Fruit fly (Drosophila melanogaster) whole organism, embryonic: ENCODE data around the gene Pfdn2.

Experiments
- Antp ChIP-seq: fragments of 200-800 bp; sonication (Bioruptor generic); optimal IDR thresholded peaks from 3 replicates; lab custom pipeline; 2016; ENCODE audit warnings: missing biosample characterization, missing genetic modification characterization
- Bgb ChIP-seq: fragments of 200-800 bp; sonication (Bioruptor generic); IDR thresholded peaks from 2 replicates; pipeline ENCODE4 v1.3.6; 2022; ENCODE audit warnings: missing biosample characterization, missing genetic modification characterization; ENCODE audit not compliant: partially characterized antibody
- CG10543 ChIP-seq: fragments of 200-800 bp; sonication (Bioruptor generic); optimal IDR thresholded peaks from 3 replicates; lab custom pipeline; 2017; ENCODE audit warnings: missing biosample characterization, mild to moderate bottlenecking, missing genetic modification characterization, moderate library complexity
- CG10565 ChIP-seq: fragments of 200-800 bp; sonication (Bioruptor generic); optimal IDR thresholded peaks from 3 replicates; lab custom pipeline; 2016; ENCODE audit warnings: missing biosample characterization, mild to moderate bottlenecking, missing genetic modification characterization
- CG10959 ChIP-seq: fragments of 200-800 bp; sonication (Bioruptor generic); IDR thresholded peaks from 2 replicates; pipeline ENCODE4 v1.3.6; 2022; ENCODE audit warnings: missing biosample characterization, missing genetic modification characterization
- CG12744 ChIP-seq: fragments of 200-800 bp; sonication (Bioruptor generic); optimal IDR thresholded peaks from 2 replicates; lab custom pipeline; 2016; ENCODE audit warnings: missing biosample characterization, missing genetic modification characterization
- CG13287 ChIP-seq: fragments of 200-800 bp; sonication (Bioruptor generic); IDR thresholded peaks from 2 replicates; pipeline ENCODE4 v1.3.6; 2022; ENCODE audit warnings: missing biosample characterization, missing genetic modification characterization; ENCODE audit not compliant: partially characterized antibody
- CG13775 ChIP-seq: fragments of 200-800 bp; sonication (Bioruptor generic); optimal IDR thresholded peaks from 3 replicates; lab custom pipeline; 2017; ENCODE audit warnings: missing biosample characterization, mild to moderate bottlenecking, missing genetic modification characterization
- CG13894 ChIP-seq: fragments of 200-800 bp; sonication (Bioruptor generic); optimal IDR thresholded peaks from 3 replicates; lab custom pipeline; 2018; ENCODE audit warnings: missing biosample characterization, mild to moderate bottlenecking, missing genetic modification characterization, moderate library complexity
- CG14014 ChIP-seq: fragments of 200-800 bp; sonication (Bioruptor generic); IDR thresholded peaks from 2 replicates; pipeline ENCODE4 v1.3.6; 2022; ENCODE audit warnings: missing biosample characterization, missing genetic modification characterization
- CG1602 ChIP-seq: fragments of 200-800 bp; sonication (Bioruptor generic); optimal IDR thresholded peaks from 3 replicates; lab custom pipeline; 2016; ENCODE audit warnings: missing biosample characterization, missing genetic modification characterization
- CG31441 ChIP-seq: fragments of 200-800 bp; sonication (Bioruptor generic); IDR thresholded peaks from 2 replicates; pipeline ENCODE4 v1.3.6; 2022; ENCODE audit warnings: missing biosample characterization, missing genetic modification characterization
- CG3726 ChIP-seq: fragments of 200-800 bp; sonication (Bioruptor generic); IDR thresholded peaks from 3 replicates; pipeline ENCODE4, ENCODE4 v1.3.6; 2022; ENCODE audit warnings: missing biosample characterization, missing genetic modification characterization
- CG6175 ChIP-seq: fragments of 200-800 bp; sonication (Bioruptor generic); IDR thresholded peaks from 3 replicates; pipeline ENCODE4 v1.3.6; 2022; ENCODE audit warnings: missing biosample characterization, missing genetic modification characterization
- CG6272 ChIP-seq: fragments of 200-800 bp; sonication (Bioruptor generic); IDR thresholded peaks from 2 replicates; pipeline ENCODE4 v1.3.6; 2022; ENCODE audit warnings: missing biosample characterization, missing genetic modification characterization
- CG7963 ChIP-seq: fragments of 200-800 bp; sonication (Bioruptor generic); IDR thresholded peaks from 3 replicates; pipeline ENCODE4 v1.3.6; 2022; ENCODE audit warnings: missing biosample characterization, missing genetic modification characterization; ENCODE audit not compliant: partially characterized antibody
- CG8478 ChIP-seq: fragments of >200 bp; optimal IDR thresholded peaks from 2 replicates; lab custom pipeline; 2018
- CoRest ChIP-seq: fragments of 200-800 bp; sonication (Bioruptor generic); optimal IDR thresholded peaks from 3 replicates; lab custom pipeline; 2018; ENCODE audit warnings: missing biosample characterization, mild to moderate bottlenecking, missing genetic modification characterization, moderate library complexity
- Dip3 ChIP-seq: fragments of 200-800 bp; sonication (Bioruptor generic); optimal IDR thresholded peaks from 3 replicates; lab custom pipeline; 2016; ENCODE audit warnings: missing biosample characterization, missing genetic modification characterization
- Drgx ChIP-seq: fragments of 200-800 bp; sonication (Bioruptor generic); IDR thresholded peaks from 2 replicates; pipeline ENCODE4 v1.3.6; 2022; ENCODE audit warnings: missing biosample characterization, missing genetic modification characterization
- Fer1 ChIP-seq: fragments of 200-800 bp; sonication (Bioruptor generic); optimal IDR thresholded peaks from 2 replicates; lab custom pipeline; 2017; ENCODE audit warnings: missing biosample characterization, mild to moderate bottlenecking, missing genetic modification characterization
- HLH3B ChIP-seq: fragments of 200-800 bp; sonication (Bioruptor generic); IDR thresholded peaks from 2 replicates; pipeline ENCODE4 v1.3.6; 2022; ENCODE audit warnings: missing biosample characterization, missing genetic modification characterization
- Hr3 ChIP-seq: fragments of 200-800 bp; sonication (Bioruptor generic); optimal IDR thresholded peaks from 3 replicates; lab custom pipeline; 2016; ENCODE audit warnings: missing biosample characterization, missing genetic modification characterization
- Kr ChIP-seq: fragments of 200-800 bp; sonication (Bioruptor generic); optimal IDR thresholded peaks from 2 replicates; lab custom pipeline; 2017; ENCODE audit warnings: missing biosample characterization, mild to moderate bottlenecking, missing genetic modification characterization
- Mad ChIP-seq: fragments of 200-800 bp; sonication (Bioruptor generic); optimal IDR thresholded peaks from 2 replicates; lab custom pipeline; 2016; ENCODE audit warnings: missing biosample characterization, missing genetic modification characterization
- Myb ChIP-seq: fragments of 200-800 bp; sonication (Bioruptor generic); optimal IDR thresholded peaks from 2 replicates; lab custom pipeline; 2016; ENCODE audit warnings: missing biosample characterization, missing genetic modification characterization
- YL-1 ChIP-seq: fragments of 200-800 bp; sonication (Bioruptor generic); optimal IDR thresholded peaks from 3 replicates; lab custom pipeline; 2017; ENCODE audit warnings: missing biosample characterization, mild to moderate bottlenecking, missing genetic modification characterization
- ac ChIP-seq: fragments of 200-800 bp; sonication (Bioruptor generic); optimal IDR thresholded peaks from 3 replicates; lab custom pipeline; 2017; ENCODE audit warnings: missing biosample characterization, mild to moderate bottlenecking, missing genetic modification characterization
- ap ChIP-seq: fragments of 200-800 bp; sonication (Bioruptor generic); IDR thresholded peaks from 2 replicates; pipeline ENCODE4 v1.3.6; 2022; ENCODE audit warnings: missing biosample characterization, missing genetic modification characterization
- ci ChIP-seq: fragments of 200-800 bp; sonication (Bioruptor generic); IDR thresholded peaks from 3 replicates; pipeline ENCODE4 v1.3.6; 2022; ENCODE audit warnings: missing biosample characterization, missing genetic modification characterization
- crc ChIP-seq: fragments of 200-800 bp; sonication (Bioruptor generic); optimal IDR thresholded peaks from 2 replicates; lab custom pipeline; 2016; ENCODE audit warnings: missing biosample characterization, missing genetic modification characterization
- croc ChIP-seq: fragments of 200-800 bp; sonication (Bioruptor generic); conservative IDR thresholded peaks from 3 replicates; pipeline ENCODE4 v1.3.6; 2022; ENCODE audit warnings: missing biosample characterization, missing genetic modification characterization
- dmrt11E ChIP-seq: fragments of 200-800 bp; sonication (Bioruptor generic); optimal IDR thresholded peaks from 3 replicates; lab custom pipeline; 2018; ENCODE audit warnings: missing biosample characterization, mild to moderate bottlenecking, missing genetic modification characterization, moderate library complexity
- fd3F ChIP-seq: fragments of 200-800 bp; sonication (Bioruptor generic); optimal IDR thresholded peaks from 2 replicates; lab custom pipeline; 2018; ENCODE audit warnings: missing biosample characterization, mild to moderate bottlenecking, missing genetic modification characterization, moderate library complexity
- gsb ChIP-seq: fragments of 200-800 bp; sonication (Bioruptor generic); IDR thresholded peaks from 2 replicates; pipeline ENCODE4 v1.3.6; 2022; ENCODE audit warnings: missing biosample characterization, missing genetic modification characterization
- gsb-n ChIP-seq: fragments of 200-800 bp; sonication (Bioruptor generic); optimal IDR thresholded peaks from 3 replicates; lab custom pipeline; 2018; ENCODE audit warnings: missing biosample characterization, mild to moderate bottlenecking, missing genetic modification characterization
- hb ChIP-seq: fragments of 200-800 bp; sonication (Bioruptor generic); IDR thresholded peaks from 3 replicates; pipeline ENCODE4 v1.3.6; 2022; ENCODE audit warnings: missing biosample characterization, missing genetic modification characterization; ENCODE audit not compliant: partially characterized antibody
- ind ChIP-seq: fragments of 200-800 bp; sonication (Bioruptor generic); optimal IDR thresholded peaks from 3 replicates; lab custom pipeline; 2016; ENCODE audit warnings: missing biosample characterization, missing genetic modification characterization
- jigr1 ChIP-seq: fragments of 200-800 bp; sonication (Bioruptor generic); IDR thresholded peaks from 3 replicates; pipeline ENCODE4 v1.3.6; 2022; ENCODE audit warnings: missing biosample characterization, missing genetic modification characterization
- lmd ChIP-seq: fragments of 200-800 bp; sonication (Bioruptor generic); IDR thresholded peaks from 2 replicates; pipeline ENCODE4 v1.3.6; 2022; ENCODE audit warnings: missing biosample characterization, missing genetic modification characterization
- sd ChIP-seq: fragments of 200-800 bp; sonication (Bioruptor generic); optimal IDR thresholded peaks from 3 replicates; lab custom pipeline; 2018; ENCODE audit warnings: missing biosample characterization, mild to moderate bottlenecking, missing genetic modification characterization, moderate library complexity
- sens ChIP-seq: fragments of 200-800 bp; sonication (Bioruptor generic); peaks from one replicate; lab custom pipeline; 2016; ENCODE audit warnings: missing biosample characterization, missing genetic modification characterization
- sens-2 ChIP-seq: fragments of 200-800 bp; sonication (Bioruptor generic); IDR thresholded peaks from 2 replicates; pipeline ENCODE4 v1.3.6; 2022; ENCODE audit warnings: missing biosample characterization, missing genetic modification characterization
- shn ChIP-seq: fragments of 200-800 bp; sonication (Bioruptor generic); optimal IDR thresholded peaks from 3 replicates; lab custom pipeline; 2016; ENCODE audit warnings: missing biosample characterization, missing genetic modification characterization
- sim ChIP-seq: fragments of 200-800 bp; sonication (Bioruptor generic); IDR thresholded peaks from 2 replicates; pipeline ENCODE4 v1.3.6; 2022; ENCODE audit warnings: missing biosample characterization, missing genetic modification characterization
- slp2 ChIP-seq: fragments of 200-800 bp; sonication (Bioruptor generic); optimal IDR thresholded peaks from 2 replicates; lab custom pipeline; 2016; ENCODE audit warnings: missing biosample characterization, missing genetic modification characterization
- sqz ChIP-seq: fragments of 200-800 bp; sonication (Bioruptor generic); optimal IDR thresholded peaks from 3 replicates; lab custom pipeline; 2018; ENCODE audit warnings: missing biosample characterization, mild to moderate bottlenecking, missing genetic modification characterization
- tap ChIP-seq: fragments of 200-800 bp; optimal IDR thresholded peaks from 3 replicates; lab custom pipeline; 2019; ENCODE audit warnings: missing biosample characterization, mild to moderate bottlenecking, missing genetic modification characterization, moderate library complexity
- tio ChIP-seq: fragments of 200-800 bp; sonication (Bioruptor generic); optimal IDR thresholded peaks from 2 replicates; lab custom pipeline; 2017; ENCODE audit warnings: missing biosample characterization, missing genetic modification characterization, inconsistent platforms
- unpg ChIP-seq: fragments of 200-800 bp; sonication (Bioruptor generic); optimal IDR thresholded peaks from 3 replicates; lab custom pipeline; 2018; ENCODE audit warnings: missing biosample characterization, mild to moderate bottlenecking, missing genetic modification characterization, moderate library complexity
- vvl ChIP-seq: fragments of 200-800 bp; sonication (Bioruptor generic); IDR thresholded peaks from 2 replicates; pipeline ENCODE4 v1.3.6; 2022; ENCODE audit warnings: missing biosample characterization, missing genetic modification characterization
- yki ChIP-seq: fragments of >200 bp; optimal IDR thresholded peaks from 3 replicates; lab custom pipeline; 2018
- z ChIP-seq: fragments of 200-800 bp; sonication (Bioruptor generic); IDR thresholded peaks from 3 replicates; pipeline ENCODE4 v1.3.6; 2022; ENCODE audit warnings: missing biosample characterization, missing genetic modification characterization

The Pfdn2 gene

dm6 chr3L:11061200-11061599 lies 13.0 kb downstream of the Pfdn2 start, which contains the start of the genes CG6321 and Blos2 (continued):
- TF ChIP-seq CG31441 (peak; percentile 84), CG12744 (peak; percentile 54), tap (tag; lab: Kevin White, UChicago) (peak; percentile 84), crc (GFP tag; lab: Kevin White, UChicago) (no peak), CG14014 (GFP tag; lab: Robert Waterston, UW) (peak; percentile 51), z (GFP tag; lab: Robert Waterston, UW) (no peak), sim (no peak), CG8478 (no peak), Drgx (GFP tag; lab: Robert Waterston, UW) (peak; percentile 77), sens (peak; percentile 93), croc (peak; percentile 48; the same call in 2 of the 3 replicates), CG1602 (GFP tag; lab: Kevin White, UChicago) (peak; percentile 51), Bgb (GFP tag; lab: Robert Waterston, UW) (no peak), gsb-n (tag; lab: Kevin White, UChicago) (peak; percentile 75), gsb (GFP tag; lab: Robert Waterston, UW) (peak; percentile 74), shn (no peak), CG10959 (GFP tag; lab: Robert Waterston, UW) (peak; percentile 27; the same call in 1 of the 2 replicates), unpg (GFP tag; lab: Kevin White, UChicago) (peak; percentile 87), CG13894 (tag; lab: Kevin White, UChicago) (no peak), HLH3B (GFP tag; lab: Robert Waterston, UW) (peak; percentile 68), vvl (GFP tag; lab: Robert Waterston, UW) (peak; percentile 88), ac (GFP tag; lab: Kevin White, UChicago) (no peak), CG7963 (GFP tag; lab: Robert Waterston, UW) (no peak), sd (peak; percentile 67), Fer1 (GFP tag; lab: Kevin White, UChicago) (peak; percentile 87), tio (GFP tag; lab: Kevin White, UChicago) (peak; percentile 37), yki (lab: Kevin White, UChicago) (no peak), hb (GFP tag; lab: Robert Waterston, UW) (no peak), Kr (GFP tag; lab: Kevin White, UChicago) (no peak), ci (GFP tag; lab: Robert Waterston, UW) (peak; percentile 57; the same call in 2 of the 3 replicates), CG10565 (no peak), CoRest (peak; percentile 85), Antp (peak; percentile 15), CG3726 (GFP tag; lab: Robert Waterston, UW) (no peak), ap (peak; percentile 23; the same call in 1 of the 2 replicates), CG10543 (peak; percentile 54), CG6272 (GFP tag; lab: Robert Waterston, UW) (no peak), fd3F (GFP tag; lab: Kevin White, UChicago) (peak; percentile 64), Myb (GFP tag; lab: Kevin White, UChicago) (no peak), slp2 (GFP tag; lab: Kevin White, UChicago) (peak; percentile 30), CG13775 (GFP tag; lab: Kevin White, UChicago) (peak; percentile 61), Hr3 (GFP tag; lab: Kevin White, UChicago) (peak; percentile 69), ind (GFP tag; lab: Kevin White, UChicago) (peak; percentile 75), jigr1 (GFP tag; lab: Robert Waterston, UW) (no peak), sqz (peak; percentile 20), Mad (GFP tag; lab: Kevin White, UChicago) (no peak), sens-2 (GFP tag; lab: Robert Waterston, UW) (no peak), YL-1 (GFP tag; lab: Kevin White, UChicago) (peak; percentile 21), CG6175 (GFP tag; lab: Robert Waterston, UW) (no peak), lmd (peak; percentile 68), Dip3 (GFP tag; lab: Kevin White, UChicago) (peak; percentile 46), dmrt11E (tag; lab: Kevin White, UChicago) (peak; percentile 75), CG13287 (0 out of 2 replicates have a peak, but pooled peaks have one; percentile 14)
